Fruit fly (Drosophila melanogaster) whole organism, embryonic: ENCODE results near the gene Ire1.

ENCODE experiments used
- Aef1 ChIP-seq: fragments of 200-800 bp; sonication (Bioruptor generic); IDR thresholded peaks from 3 replicates; pipeline ENCODE4 v1.3.6; 2022; ENCODE audit warnings: missing biosample characterization, missing genetic modification characterization
- B-H1 ChIP-seq: fragments of 200-800 bp; sonication (Bioruptor generic); IDR thresholded peaks from 3 replicates; pipeline ENCODE4 v1.3.6; 2022; ENCODE audit warnings: missing biosample characterization, missing genetic modification characterization
- B-H2 ChIP-seq: fragments of 200-800 bp; sonication (Bioruptor generic); optimal IDR thresholded peaks from 2 replicates; lab custom pipeline; 2018; ENCODE audit warnings: missing biosample characterization, mild to moderate bottlenecking, missing genetic modification characterization
- Bteb2 ChIP-seq: fragments of 200-800 bp; sonication (Bioruptor generic); optimal IDR thresholded peaks from 2 replicates; lab custom pipeline; 2016; ENCODE audit warnings: missing biosample characterization, missing genetic modification characterization
- CG10147 ChIP-seq: fragments of 200-800 bp; sonication (Bioruptor generic); optimal IDR thresholded peaks from 2 replicates; lab custom pipeline; 2019; ENCODE audit warnings: missing biosample characterization, mild to moderate bottlenecking, missing genetic modification characterization, moderate library complexity
- CG1024 ChIP-seq: fragments of 200-800 bp; sonication (Bioruptor generic); IDR thresholded peaks from 2 replicates; pipeline ENCODE4 v1.3.6; 2022; ENCODE audit warnings: missing biosample characterization, missing genetic modification characterization
- CG10654 ChIP-seq: fragments of 200-800 bp; sonication (Bioruptor generic); optimal IDR thresholded peaks from 2 replicates; lab custom pipeline; 2016; ENCODE audit warnings: missing biosample characterization, missing genetic modification characterization
- CG11093 ChIP-seq: fragments of 200-800 bp; sonication (Bioruptor generic); IDR thresholded peaks from 3 replicates; pipeline ENCODE4 v1.3.6; 2022; ENCODE audit warnings: missing biosample characterization, missing genetic modification characterization
- CG12299 ChIP-seq: fragments of 200-800 bp; sonication (Bioruptor generic); optimal IDR thresholded peaks from 2 replicates; lab custom pipeline; 2018; ENCODE audit warnings: missing biosample characterization, mild to moderate bottlenecking, missing genetic modification characterization
- CG14441 ChIP-seq: fragments of 200-800 bp; sonication (Bioruptor generic); IDR thresholded peaks from 2 replicates; pipeline ENCODE4 v1.3.6; 2022; ENCODE audit warnings: missing biosample characterization, missing genetic modification characterization
- CG15696 ChIP-seq: fragments of 200-800 bp; sonication (Bioruptor generic); optimal IDR thresholded peaks from 2 replicates; lab custom pipeline; 2019; ENCODE audit warnings: missing biosample characterization, mild to moderate bottlenecking, missing genetic modification characterization, moderate library complexity
- CG18619 ChIP-seq: fragments of 200-800 bp; sonication (Bioruptor generic); optimal IDR thresholded peaks from 3 replicates; lab custom pipeline; 2017; ENCODE audit warnings: missing biosample characterization, mild to moderate bottlenecking, missing genetic modification characterization
- CG3065 ChIP-seq: fragments of 200-800 bp; sonication (Bioruptor generic); optimal IDR thresholded peaks from 2 replicates; lab custom pipeline; 2016; ENCODE audit warnings: missing biosample characterization, missing genetic modification characterization
- CG3838 ChIP-seq: fragments of 200-800 bp; sonication (Bioruptor generic); optimal IDR thresholded peaks from 3 replicates; lab custom pipeline; 2016; ENCODE audit warnings: missing biosample characterization, missing genetic modification characterization
- CG3847 ChIP-seq: fragments of 200-800 bp; sonication (Bioruptor generic); IDR thresholded peaks from 2 replicates; pipeline ENCODE4 v1.3.6; 2022; ENCODE audit warnings: missing biosample characterization, missing genetic modification characterization
- CG4282 ChIP-seq: fragments of 200-800 bp; sonication (Bioruptor generic); optimal IDR thresholded peaks from 2 replicates; lab custom pipeline; 2016; ENCODE audit warnings: missing biosample characterization, missing genetic modification characterization
- CG4730 ChIP-seq: fragments of 200-800 bp; sonication (Bioruptor generic); IDR thresholded peaks from 2 replicates; pipeline ENCODE4 v1.3.6; 2022; ENCODE audit warnings: missing biosample characterization, missing genetic modification characterization
- CG4854 ChIP-seq: fragments of 200-800 bp; sonication (Bioruptor generic); optimal IDR thresholded peaks from 2 replicates; lab custom pipeline; 2016; ENCODE audit warnings: missing biosample characterization, missing genetic modification characterization, inconsistent platforms
- CG7556 ChIP-seq: fragments of 200-800 bp; sonication (Bioruptor generic); optimal IDR thresholded peaks from 2 replicates; lab custom pipeline; 2017; ENCODE audit warnings: missing biosample characterization, mild to moderate bottlenecking, missing genetic modification characterization
- CG7786 ChIP-seq: fragments of 200-800 bp; sonication (Bioruptor generic); optimal IDR thresholded peaks from 2 replicates; lab custom pipeline; 2016; ENCODE audit warnings: missing biosample characterization, missing genetic modification characterization
- CG7987 ChIP-seq: fragments of 200-800 bp; sonication (Bioruptor generic); optimal IDR thresholded peaks from 2 replicates; lab custom pipeline; 2018; ENCODE audit warnings: missing biosample characterization, mild to moderate bottlenecking, missing genetic modification characterization, moderate library complexity
- CG8478 ChIP-seq: fragments of >200 bp; optimal IDR thresholded peaks from 2 replicates; lab custom pipeline; 2018
- D19A ChIP-seq: fragments of 200-800 bp; optimal IDR thresholded peaks from 3 replicates; lab custom pipeline; 2019; ENCODE audit warnings: missing biosample characterization, mild to moderate bottlenecking, missing genetic modification characterization, moderate library complexity
- E2f2 ChIP-seq: fragments of 200-800 bp; sonication (Bioruptor generic); IDR thresholded peaks from 2 replicates; pipeline ENCODE4 v1.3.6; 2022; ENCODE audit warnings: missing biosample characterization, missing genetic modification characterization
- Fer1 ChIP-seq: fragments of 200-800 bp; sonication (Bioruptor generic); optimal IDR thresholded peaks from 2 replicates; lab custom pipeline; 2017; ENCODE audit warnings: missing biosample characterization, mild to moderate bottlenecking, missing genetic modification characterization
- Fer2 ChIP-seq: fragments of 200-800 bp; sonication (Bioruptor generic); optimal IDR thresholded peaks from 2 replicates; lab custom pipeline; 2018; ENCODE audit warnings: missing biosample characterization, mild to moderate bottlenecking, missing genetic modification characterization, moderate library complexity
- Gsc ChIP-seq: fragments of 200-800 bp; sonication (Bioruptor generic); IDR thresholded peaks from 2 replicates; pipeline ENCODE4 v1.3.6; 2022; ENCODE audit warnings: missing biosample characterization, missing genetic modification characterization
- HLH3B ChIP-seq: fragments of 200-800 bp; sonication (Bioruptor generic); IDR thresholded peaks from 2 replicates; pipeline ENCODE4 v1.3.6; 2022; ENCODE audit warnings: missing biosample characterization, missing genetic modification characterization
- Max ChIP-seq: fragments of 200-800 bp; sonication (Bioruptor generic); optimal IDR thresholded peaks from 2 replicates; lab custom pipeline; 2016; ENCODE audit warnings: missing biosample characterization, mild to moderate bottlenecking, missing genetic modification characterization
- Mes4 ChIP-seq: fragments of 200-800 bp; sonication (Bioruptor generic); optimal IDR thresholded peaks from 2 replicates; lab custom pipeline; 2016; ENCODE audit warnings: missing biosample characterization, missing genetic modification characterization
- NfI ChIP-seq: fragments of 200-800 bp; sonication (Bioruptor generic); optimal IDR thresholded peaks from 3 replicates; lab custom pipeline; 2018; ENCODE audit warnings: missing biosample characterization, mild to moderate bottlenecking, missing genetic modification characterization, moderate library complexity
- Rfx ChIP-seq: fragments of 200-800 bp; sonication (Bioruptor generic); IDR thresholded peaks from 2 replicates; pipeline ENCODE4 v1.3.6; 2022; ENCODE audit warnings: missing biosample characterization, missing genetic modification characterization
- YL-1 ChIP-seq: fragments of 200-800 bp; sonication (Bioruptor generic); optimal IDR thresholded peaks from 3 replicates; lab custom pipeline; 2017; ENCODE audit warnings: missing biosample characterization, mild to moderate bottlenecking, missing genetic modification characterization
- abd-A ChIP-seq: fragments of 200-800 bp; sonication (Bioruptor generic); optimal IDR thresholded peaks from 3 replicates; lab custom pipeline; 2019; ENCODE audit warnings: missing biosample characterization, mild to moderate bottlenecking, missing genetic modification characterization, moderate library complexity
- ara ChIP-seq: fragments of 200-800 bp; sonication (Bioruptor generic); IDR thresholded peaks from 2 replicates; pipeline ENCODE4 v1.3.6; 2022; ENCODE audit warnings: missing biosample characterization, missing genetic modification characterization
- bcd ChIP-seq: fragments of 200-800 bp; sonication (Bioruptor generic); optimal IDR thresholded peaks from 2 replicates; lab custom pipeline; 2017; ENCODE audit warnings: missing biosample characterization, mild to moderate bottlenecking, missing genetic modification characterization
- chif ChIP-seq, 2 experiments: fragments of 200-800 bp; sonication (Bioruptor generic); optimal IDR thresholded peaks; 3 replicates each; lab custom pipeline; 2016; ENCODE audit warnings: missing biosample characterization in 2 of 2, missing genetic modification characterization in 2 of 2
- croc ChIP-seq: fragments of 200-800 bp; sonication (Bioruptor generic); conservative IDR thresholded peaks from 3 replicates; pipeline ENCODE4 v1.3.6; 2022; ENCODE audit warnings: missing biosample characterization, missing genetic modification characterization
- fd64A ChIP-seq: fragments of 200-800 bp; sonication (Bioruptor generic); optimal IDR thresholded peaks from 3 replicates; lab custom pipeline; 2018; ENCODE audit warnings: missing biosample characterization, mild to moderate bottlenecking, missing genetic modification characterization
- jing ChIP-seq: fragments of 200-800 bp; sonication (Bioruptor generic); optimal IDR thresholded peaks from 2 replicates; lab custom pipeline; 2018; ENCODE audit warnings: missing biosample characterization, mild to moderate bottlenecking, missing genetic modification characterization
- klu ChIP-seq: fragments of 200-800 bp; sonication (Bioruptor generic); IDR thresholded peaks from 2 replicates; pipeline ENCODE4 v1.3.6; 2022; ENCODE audit warnings: missing biosample characterization, missing genetic modification characterization
- knrl ChIP-seq: fragments of 200-800 bp; sonication (Bioruptor generic); IDR thresholded peaks from 3 replicates; pipeline ENCODE4 v1.3.6; 2022; ENCODE audit warnings: missing biosample characterization, missing genetic modification characterization; ENCODE audit not compliant: partially characterized antibody
- p53 ChIP-seq: fragments of 200-800 bp; sonication (Bioruptor generic); optimal IDR thresholded peaks from 2 replicates; lab custom pipeline; 2016; ENCODE audit warnings: missing biosample characterization, missing genetic modification characterization
- pan ChIP-seq, 4 experiments: fragments of >200 bp in 3 of 4; fragments of 200-800 bp in 1 of 4; sonication (Bioruptor generic) in 1 of 4; optimal IDR thresholded peaks in 3 of 4; IDR thresholded peaks in 1 of 4; 2 replicates each; pipeline versions ENCODE4 v1.3.6 to Lab custom; 2017 to 2022; ENCODE audit warnings: missing biosample characterization in 2 of 4, missing genetic modification characterization in 2 of 4, mixed read lengths in 1 of 4
- pzg ChIP-seq: fragments of 200-800 bp; sonication (Bioruptor generic); optimal IDR thresholded peaks from 3 replicates; lab custom pipeline; 2018; ENCODE audit warnings: missing biosample characterization, mild to moderate bottlenecking, missing genetic modification characterization, moderate library complexity
- salm ChIP-seq: fragments of 200-800 bp; sonication (Bioruptor generic); optimal IDR thresholded peaks from 2 replicates; lab custom pipeline; 2018; ENCODE audit warnings: missing biosample characterization, mild to moderate bottlenecking, missing genetic modification characterization
- sd ChIP-seq: fragments of 200-800 bp; sonication (Bioruptor generic); optimal IDR thresholded peaks from 3 replicates; lab custom pipeline; 2018; ENCODE audit warnings: missing biosample characterization, mild to moderate bottlenecking, missing genetic modification characterization, moderate library complexity
- shn ChIP-seq: fragments of 200-800 bp; sonication (Bioruptor generic); optimal IDR thresholded peaks from 3 replicates; lab custom pipeline; 2016; ENCODE audit warnings: missing biosample characterization, missing genetic modification characterization
- sug ChIP-seq: fragments of 200-800 bp; optimal IDR thresholded peaks from 2 replicates; lab custom pipeline; 2019; ENCODE audit warnings: missing biosample characterization, mild to moderate bottlenecking, missing genetic modification characterization, moderate library complexity
- tll ChIP-seq, 2 experiments: fragments of 200-800 bp in 1 of 2; fragments of >200 bp in 1 of 2; sonication (Bioruptor generic) in 1 of 2; optimal IDR thresholded peaks; 2 replicates each; lab custom pipeline; 2017 to 2019; ENCODE audit warnings: missing biosample characterization in 2 of 2, missing genetic modification characterization in 2 of 2, mild to moderate bottlenecking in 1 of 2, moderate library complexity in 1 of 2

Ire1 gene

DNA sequence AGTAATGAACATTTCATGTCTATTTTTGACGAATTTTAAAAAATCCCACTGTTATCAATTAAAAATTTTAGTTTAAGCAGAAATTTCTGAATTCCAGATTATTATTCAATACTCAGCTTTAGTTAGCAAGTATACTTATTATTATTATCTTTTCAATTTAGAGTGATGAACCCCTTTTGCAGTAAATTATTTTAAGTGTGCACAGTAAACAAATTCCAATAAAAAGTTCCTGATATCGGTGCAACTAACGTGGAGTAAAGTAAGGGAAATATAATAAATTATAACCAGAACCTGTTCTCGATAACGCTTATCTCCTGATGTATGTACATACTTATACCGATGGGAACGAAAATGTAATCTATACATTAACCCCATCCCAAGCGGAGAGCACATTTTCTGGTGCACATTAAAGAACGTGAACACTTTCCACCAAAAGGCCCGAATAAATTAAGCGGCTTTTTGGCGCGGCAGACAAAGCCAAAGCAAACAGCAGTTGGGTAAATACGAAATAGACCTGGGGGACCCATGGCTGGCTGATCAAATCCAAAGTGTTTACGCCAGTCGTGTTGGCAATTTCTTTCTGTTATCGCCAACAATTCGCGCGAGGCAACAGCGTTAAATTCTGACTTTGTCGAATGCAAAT is 3.0 kb downstream of the Ire1 start (continued):
- no peak for TF ChIP-seq CG15696 (tag; lab: Kevin White, UChicago)
- TF ChIP-seq pzg (GFP tag; lab: Kevin White, UChicago) = no peak
- no peak for TF ChIP-seq Mes4 (GFP tag; lab: Kevin White, UChicago)
- no peak; the same call in 1 of the 2 replicates for TF ChIP-seq CG14441 (GFP tag; lab: Robert Waterston, UW)
- peak; percentile 2 for TF ChIP-seq salm (tag; lab: Kevin White, UChicago)
- 0 out of 2 replicates have a peak, but pooled peaks have one; percentile 31 for TF ChIP-seq ara (GFP tag; lab: Robert Waterston, UW)
- no peak for TF ChIP-seq jing (GFP tag; lab: Kevin White, UChicago)
- TF ChIP-seq CG4730 (GFP tag; lab: Robert Waterston, UW) = no peak
- no peak for TF ChIP-seq CG11093 (GFP tag; lab: Robert Waterston, UW)
- TF ChIP-seq croc (GFP tag; lab: Robert Waterston, UW) = no peak
- no peak for TF ChIP-seq CG12299 (tag; lab: Kevin White, UChicago)
- peak; percentile 37 for TF ChIP-seq sug (tag; lab: Kevin White, UChicago)
- no peak for TF ChIP-seq tll (GFP tag; optimal IDR thresholded peaks at IDR 0.05; lab: Kevin White, UChicago)
- peak; percentile 41 for TF ChIP-seq CG7786
- TF ChIP-seq CG3065 (GFP tag; lab: Kevin White, UChicago) = no peak
- TF ChIP-seq E2f2 = peak; percentile 26; the same call in 1 of the 2 replicates
- TF ChIP-seq CG7987 (GFP tag; lab: Kevin White, UChicago) = peak; percentile 31
- TF ChIP-seq CG4282 (GFP tag; lab: Kevin White, UChicago) = no peak
- no peak for TF ChIP-seq CG10147
- no peak for TF ChIP-seq klu
- TF ChIP-seq CG10654 = no peak
- no peak for TF ChIP-seq YL-1 (GFP tag; lab: Kevin White, UChicago)
- TF ChIP-seq Gsc = no peak
- TF ChIP-seq B-H2 = peak; percentile 23
- TF ChIP-seq Fer1 = peak; percentile 61
- no peak for TF ChIP-seq CG8478 (lab: Kevin White, UChicago)
- no peak for TF ChIP-seq shn (GFP tag; lab: Kevin White, UChicago)
- no peak for TF ChIP-seq CG1024 (GFP tag; lab: Robert Waterston, UW)
- TF ChIP-seq chif (GFP tag; optimal IDR thresholded peaks at IDR 0.05; lab: Kevin White, UChicago) = peak in 1 of 2 experiments; percentile 19
- TF ChIP-seq CG4854 (GFP tag; lab: Kevin White, UChicago) = peak; percentile 33
- TF ChIP-seq CG7556 (GFP tag; lab: Kevin White, UChicago) = no peak
- peak; percentile 0 for TF ChIP-seq Max (GFP tag; lab: Kevin White, UChicago)
- TF ChIP-seq Bteb2 (GFP tag; lab: Kevin White, UChicago) = no peak
- no peak for TF ChIP-seq NfI (GFP tag; lab: Kevin White, UChicago)
- TF ChIP-seq CG3838 = no peak
- TF ChIP-seq sd (tag; lab: Kevin White, UChicago) = no peak
- no peak for TF ChIP-seq B-H1 (GFP tag; lab: Robert Waterston, UW)
- TF ChIP-seq Aef1 (GFP tag; lab: Robert Waterston, UW) = no peak
- TF ChIP-seq CG18619 (GFP tag; lab: Kevin White, UChicago) = peak; percentile 55
- TF ChIP-seq D19A (tag; lab: Kevin White, UChicago) = peak; percentile 0
- peak; percentile 37; the same call in 1 of the 2 replicates for TF ChIP-seq HLH3B (GFP tag; lab: Robert Waterston, UW)
- TF ChIP-seq Fer2 (tag; lab: Kevin White, UChicago) = no peak
- TF ChIP-seq p53 = no peak
- TF ChIP-seq knrl = no peak
- no peak for TF ChIP-seq abd-A (tag; lab: Kevin White, UChicago)
- no peak for TF ChIP-seq pan (optimal IDR thresholded peaks at IDR 0.05; lab: Kevin White, UChicago)
- no peak for TF ChIP-seq pan (GFP tag; optimal IDR thresholded peaks at IDR 0.05 in 1 of 2, IDR thresholded peaks at IDR 0.05 in 1 of 2)
- peak; percentile 46; the same call in 1 of the 2 replicates for TF ChIP-seq Rfx
- TF ChIP-seq bcd (GFP tag; lab: Kevin White, UChicago) = peak; percentile 42
- TF ChIP-seq CG3847 (GFP tag; lab: Robert Waterston, UW) = no peak
- peak; percentile 34 for TF ChIP-seq fd64A
